Worm (Caenorhabditis elegans): ENCODE results near the gene ave-1.

ce11 chrIII:1495863-1496445 is at the start of gene ave-1, which contains the start of gene M01G5.1:
- TF ChIP-seq aly-2 (tag; optimal IDR thresholded peaks at IDR 0.05) (no peak), snpc-4 (tag; optimal IDR thresholded peaks at IDR 0.05) (no peak), nhr-12 (tag; optimal IDR thresholded peaks at IDR 0.05) (no peak), fkh-10 (GFP tag; optimal IDR thresholded peaks at IDR 0.05) (no peak), daf-12 (tag; optimal IDR thresholded peaks at IDR 0.05) (no peak), ztf-11 (tag; optimal IDR thresholded peaks at IDR 0.05) (no peak), nhr-25 (tag; optimal IDR thresholded peaks at IDR 0.05) (no peak), nhr-76 (tag; optimal IDR thresholded peaks at IDR 0.05) (no peak), ama-1 (optimal IDR thresholded peaks at IDR 0.05) (no peak), nhr-43 (tag; optimal IDR thresholded peaks at IDR 0.05; ENCODE audit: poor library complexity, severe bottlenecking) (no peak), egl-27 (tag; optimal IDR thresholded peaks at IDR 0.05) (no peak)

All from whole organism, L3 larva.